Fruit fly (Drosophila melanogaster) whole organism, prepupa: ENCODE results near the gene CG10147.
A peak's percentile ranks its signal among the peaks of the same experiment; 100 is the strongest.

Source experiments
- Blimp-1 ChIP-seq: fragments of 200-800 bp; sonication (Bioruptor generic); optimal IDR thresholded peaks from 3 replicates; lab custom pipeline; 2017; ENCODE audit warnings: missing biosample characterization, missing genetic modification characterization, mild to moderate bottlenecking, moderate library complexity, missing genetic modification reagents
- CG10631 ChIP-seq: fragments of 200-800 bp; sonication (Bioruptor generic); optimal IDR thresholded peaks from 2 replicates; lab custom pipeline; 2016; ENCODE audit warnings: missing biosample characterization, missing genetic modification characterization
- CG10669 ChIP-seq: fragments of 200-800 bp; sonication (Bioruptor generic); optimal IDR thresholded peaks from 3 replicates; lab custom pipeline; 2018; ENCODE audit warnings: missing biosample characterization, mild to moderate bottlenecking, missing genetic modification characterization, moderate library complexity
- CG11294 ChIP-seq: fragments of 200-800 bp; sonication (Bioruptor generic); IDR thresholded peaks from 2 replicates; pipeline ENCODE4 v1.3.6; 2022; ENCODE audit warnings: missing biosample characterization, missing genetic modification characterization
- CG11762 ChIP-seq: fragments of 200-800 bp; sonication (Bioruptor generic); optimal IDR thresholded peaks from 3 replicates; lab custom pipeline; 2016; ENCODE audit warnings: missing biosample characterization, missing genetic modification characterization; ENCODE audit not compliant: insufficient read depth
- CG11902 ChIP-seq: fragments of 200-800 bp; sonication (Bioruptor generic); optimal IDR thresholded peaks from 3 replicates; lab custom pipeline; 2016; ENCODE audit warnings: missing biosample characterization, missing genetic modification characterization
- CG15336 ChIP-seq: fragments of 200-800 bp; sonication (Bioruptor generic); IDR thresholded peaks from 2 replicates; pipeline ENCODE4 v1.3.6; 2022; ENCODE audit warnings: missing biosample characterization, missing genetic modification characterization
- CG16779 ChIP-seq: fragments of 200-800 bp; sonication (Bioruptor generic); optimal IDR thresholded peaks from 3 replicates; lab custom pipeline; 2017; ENCODE audit warnings: missing biosample characterization, mild to moderate bottlenecking, missing genetic modification characterization
- CG34406 ChIP-seq: fragments of 200-800 bp; sonication (Bioruptor generic); optimal IDR thresholded peaks from 3 replicates; lab custom pipeline; 2016; ENCODE audit warnings: missing biosample characterization, missing genetic modification characterization
- CG3919 ChIP-seq: fragments of 200-800 bp; sonication (Bioruptor generic); optimal IDR thresholded peaks from 3 replicates; lab custom pipeline; 2016; ENCODE audit warnings: missing biosample characterization, missing genetic modification characterization
- CG6163 ChIP-seq: fragments of 200-800 bp; sonication (Bioruptor generic); IDR thresholded peaks from 3 replicates; pipeline ENCODE4 v1.3.6; 2022; ENCODE audit warnings: missing biosample characterization, missing genetic modification characterization
- CG6276 ChIP-seq: fragments of 200-800 bp; sonication (Bioruptor generic); optimal IDR thresholded peaks from 2 replicates; lab custom pipeline; 2017; ENCODE audit warnings: missing biosample characterization, mild to moderate bottlenecking, missing genetic modification characterization
- CG6808 ChIP-seq: fragments of 200-800 bp; sonication (Bioruptor generic); optimal IDR thresholded peaks from 3 replicates; lab custom pipeline; 2017; ENCODE audit warnings: missing biosample characterization, missing genetic modification characterization, mild to moderate bottlenecking, moderate library complexity, missing genetic modification reagents
- CG6854 ChIP-seq: fragments of 200-800 bp; sonication (Bioruptor generic); optimal IDR thresholded peaks from 2 replicates; lab custom pipeline; 2017; ENCODE audit warnings: missing biosample characterization, mild to moderate bottlenecking, missing genetic modification characterization
- CG7368 ChIP-seq: fragments of 200-800 bp; sonication (Bioruptor generic); optimal IDR thresholded peaks from 3 replicates; lab custom pipeline; 2016; ENCODE audit warnings: missing biosample characterization, missing genetic modification characterization
- CG8119 ChIP-seq: fragments of 200-800 bp; sonication (Bioruptor generic); IDR thresholded peaks from 3 replicates; pipeline ENCODE4 v1.3.6; 2022; ENCODE audit warnings: missing biosample characterization, missing genetic modification characterization
- CG8319 ChIP-seq: fragments of 200-800 bp; sonication (Bioruptor generic); optimal IDR thresholded peaks from 3 replicates; lab custom pipeline; 2016; ENCODE audit warnings: missing biosample characterization, missing genetic modification characterization
- CG8632 ChIP-seq: fragments of 200-800 bp; sonication (Bioruptor generic); optimal IDR thresholded peaks from 3 replicates; lab custom pipeline; 2016; ENCODE audit warnings: missing biosample characterization, missing genetic modification characterization
- Eip78C ChIP-seq: fragments of 200-800 bp; sonication (Bioruptor generic); peaks from one replicate; lab custom pipeline; 2016; ENCODE audit warnings: missing biosample characterization, missing genetic modification characterization
- Ets21C ChIP-seq: fragments of 200-800 bp; sonication (Bioruptor generic); optimal IDR thresholded peaks from 3 replicates; lab custom pipeline; 2016; ENCODE audit warnings: missing biosample characterization, missing genetic modification characterization
- Hr39 ChIP-seq: fragments of 200-800 bp; sonication (Bioruptor generic); optimal IDR thresholded peaks from 2 replicates; lab custom pipeline; 2016; ENCODE audit warnings: missing biosample characterization, missing genetic modification characterization
- Hr4 ChIP-seq: fragments of 200-800 bp; sonication (Bioruptor generic); optimal IDR thresholded peaks from 3 replicates; lab custom pipeline; 2016; ENCODE audit warnings: missing biosample characterization, missing genetic modification characterization
- OdsH ChIP-seq: fragments of 200-800 bp; sonication (Bioruptor generic); optimal IDR thresholded peaks from 3 replicates; lab custom pipeline; 2016; ENCODE audit warnings: missing biosample characterization, missing genetic modification characterization
- Smox ChIP-seq: fragments of 200-800 bp; sonication (Bioruptor generic); optimal IDR thresholded peaks from 3 replicates; lab custom pipeline; 2016; ENCODE audit warnings: missing biosample characterization, missing genetic modification characterization
- Sox102F ChIP-seq: fragments of 200-800 bp; sonication (Bioruptor generic); optimal IDR thresholded peaks from 2 replicates; lab custom pipeline; 2016; ENCODE audit warnings: missing biosample characterization, mild to moderate bottlenecking, missing genetic modification characterization
- achi ChIP-seq: fragments of 200-800 bp; sonication (Bioruptor generic); optimal IDR thresholded peaks from 3 replicates; lab custom pipeline; 2016; ENCODE audit warnings: missing biosample characterization, missing genetic modification characterization
- acj6 ChIP-seq: fragments of 200-800 bp; sonication (Bioruptor generic); optimal IDR thresholded peaks from 3 replicates; lab custom pipeline; 2016; ENCODE audit warnings: missing biosample characterization, missing genetic modification characterization
- cyc ChIP-seq: fragments of 200-800 bp; sonication (Bioruptor generic); optimal IDR thresholded peaks from 3 replicates; lab custom pipeline; 2016; ENCODE audit warnings: missing biosample characterization, missing genetic modification characterization
- dac ChIP-seq: fragments of 200-800 bp; sonication (Bioruptor generic); optimal IDR thresholded peaks from 2 replicates; lab custom pipeline; 2017; ENCODE audit warnings: missing biosample characterization, mild to moderate bottlenecking, missing genetic modification characterization
- eg ChIP-seq: fragments of 200-800 bp; sonication (Bioruptor generic); IDR thresholded peaks from 3 replicates; pipeline ENCODE4 v1.3.6; 2022; ENCODE audit warnings: missing biosample characterization, missing genetic modification characterization
- fd59A ChIP-seq: fragments of 200-800 bp; sonication (Bioruptor generic); optimal IDR thresholded peaks from 2 replicates; lab custom pipeline; 2017; ENCODE audit warnings: missing biosample characterization, mild to moderate bottlenecking, missing genetic modification characterization, missing genetic modification reagents
- fkh ChIP-seq: fragments of 200-800 bp; sonication (Bioruptor generic); optimal IDR thresholded peaks from 3 replicates; lab custom pipeline; 2017; ENCODE audit warnings: missing biosample characterization, mild to moderate bottlenecking, missing genetic modification characterization, moderate library complexity
- lz ChIP-seq: fragments of 200-800 bp; sonication (Bioruptor generic); optimal IDR thresholded peaks from 3 replicates; lab custom pipeline; 2016; ENCODE audit warnings: missing biosample characterization, missing genetic modification characterization
- pdm3 ChIP-seq: fragments of 200-800 bp; sonication (Bioruptor generic); optimal IDR thresholded peaks from 3 replicates; lab custom pipeline; 2016; ENCODE audit warnings: missing biosample characterization, missing genetic modification characterization
- salr ChIP-seq, 2 experiments: fragments of 200-800 bp; sonication (Bioruptor generic); optimal IDR thresholded peaks; 3 replicates each; lab custom pipeline; 2016 to 2018; ENCODE audit warnings: missing biosample characterization in 2 of 2, missing genetic modification characterization in 2 of 2, mild to moderate bottlenecking in 1 of 2
- spab ChIP-seq: fragments of 200-800 bp; sonication (Bioruptor generic); optimal IDR thresholded peaks from 2 replicates; lab custom pipeline; 2017; ENCODE audit warnings: missing biosample characterization, mild to moderate bottlenecking, missing genetic modification characterization, missing genetic modification reagents
- ss ChIP-seq, 2 experiments: fragments of 200-800 bp; sonication (Bioruptor generic); optimal IDR thresholded peaks; 2 replicates in 1 of 2; 3 replicates in 1 of 2; lab custom pipeline; 2017 to 2018; ENCODE audit warnings: mild to moderate bottlenecking in 2 of 2, missing biosample characterization in 2 of 2, missing genetic modification characterization in 2 of 2, moderate library complexity in 1 of 2
- svp ChIP-seq: fragments of 200-800 bp; sonication (Bioruptor generic); peaks from one replicate; lab custom pipeline; 2016; ENCODE audit warnings: missing biosample characterization, missing genetic modification characterization
- vri ChIP-seq: fragments of 200-800 bp; sonication (Bioruptor generic); optimal IDR thresholded peaks from 3 replicates; lab custom pipeline; 2016; ENCODE audit warnings: missing biosample characterization, mild to moderate bottlenecking, missing genetic modification characterization

The CG10147 gene

DNA sequence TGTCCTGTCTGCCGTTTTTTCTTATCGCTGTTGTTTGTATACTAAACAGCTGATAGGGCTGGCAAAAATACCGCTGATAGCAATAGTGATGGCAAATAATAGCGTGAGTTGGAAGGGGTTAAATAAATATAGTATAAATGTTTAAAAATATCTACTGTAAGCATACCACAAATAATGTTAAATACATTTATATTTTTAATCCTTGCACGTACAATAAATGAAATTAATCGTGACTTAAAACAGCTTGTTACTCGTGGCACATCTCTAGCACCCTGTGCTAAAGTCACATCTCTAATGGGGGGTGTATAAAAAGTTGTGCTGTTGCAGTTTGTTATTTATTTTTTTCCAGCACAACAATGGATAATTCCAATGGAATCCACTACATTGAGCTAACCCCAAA is at the start of gene CG10147, which contains the start of gene Bulli (continued):
- TF ChIP-seq CG8632 = peak; percentile 91
- peak; percentile 98 for TF ChIP-seq OdsH (GFP tag; lab: Kevin White, UChicago)
- peak; percentile 93 for TF ChIP-seq Sox102F
- peak; percentile 76 to 89 for TF ChIP-seq ss (GFP tag; optimal IDR thresholded peaks at IDR 0.05; lab: Kevin White, UChicago)
- peak; percentile 96 for TF ChIP-seq cyc (GFP tag; lab: Kevin White, UChicago)
- TF ChIP-seq CG3919 = peak; percentile 95
- TF ChIP-seq Hr4 = peak; percentile 96
- peak; percentile 98 for TF ChIP-seq svp

DNA sequence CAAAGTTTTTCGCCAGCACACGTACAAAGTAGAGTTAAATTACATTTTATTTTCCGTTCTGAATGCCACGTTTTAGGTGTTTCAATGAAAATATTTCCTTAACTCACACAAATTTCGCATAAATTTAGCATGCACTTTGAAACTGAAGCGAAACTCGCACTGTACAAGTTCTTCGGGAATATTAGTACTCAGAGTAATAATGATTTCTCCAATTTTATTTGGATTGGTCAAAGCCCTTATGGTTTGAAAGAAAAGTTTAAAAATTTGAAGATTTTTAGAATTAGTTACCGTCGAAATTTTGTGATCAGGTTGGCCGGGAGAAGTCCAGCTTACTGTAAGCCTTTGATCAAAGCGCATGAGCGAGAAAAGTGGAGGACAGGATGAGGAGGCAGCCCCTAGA is 42.2 kb upstream of the CG10147 start, which contains the start of gene betaTub65B:
Gene betaTub65B, plus strand, starts transcription at position 301 of the 400 bp plus-strand sequence.
- TF ChIP-seq Ets21C (GFP tag; lab: Kevin White, UChicago) (no peak), CG7368 (no peak), spab (GFP tag; lab: Kevin White, UChicago) (no peak), fkh (no peak), acj6 (GFP tag; lab: Kevin White, UChicago) (no peak), lz (GFP tag; lab: Kevin White, UChicago) (no peak), CG11902 (GFP tag; lab: Kevin White, UChicago) (no peak), CG10669 (GFP tag; lab: Kevin White, UChicago) (no peak), fd59A (GFP tag; lab: Kevin White, UChicago) (no peak), CG8119 (GFP tag; lab: Robert Waterston, UW) (no peak), CG6276 (GFP tag; lab: Kevin White, UChicago) (no peak), CG6808 (no peak), cyc (GFP tag; lab: Kevin White, UChicago) (no peak)

DNA sequence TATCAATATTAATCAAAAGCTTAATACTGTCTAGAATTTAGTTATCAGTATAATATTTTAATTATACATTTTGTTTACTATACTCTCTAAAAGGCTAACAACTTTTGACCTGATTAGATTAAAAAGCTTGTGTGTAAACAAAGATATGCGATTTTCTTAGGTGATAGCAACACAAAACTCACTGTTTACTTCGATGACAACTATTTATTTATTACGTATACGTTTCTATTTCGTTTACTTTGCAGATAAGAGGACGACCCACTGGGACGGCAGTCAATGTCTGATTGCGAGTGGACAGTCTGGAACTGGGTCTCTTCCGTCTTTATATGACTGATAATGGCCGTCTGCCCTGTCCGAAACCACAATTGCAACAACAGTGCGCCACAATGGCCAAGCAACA is 34.6 kb upstream of the CG10147 start:
- TF ChIP-seq CG7368 (no peak), fkh (peak; percentile 86), achi (GFP tag; lab: Kevin White, UChicago) (no peak), CG10669 (GFP tag; lab: Kevin White, UChicago) (no peak), CG8119 (GFP tag; lab: Robert Waterston, UW) (no peak), Blimp-1 (GFP tag; lab: Kevin White, UChicago) (no peak), CG6163 (GFP tag; lab: Robert Waterston, UW) (0 out of 3 replicates have a peak, but pooled peaks have one; percentile 7), CG15336 (GFP tag; lab: Robert Waterston, UW) (0 out of 2 replicates have a peak, but pooled peaks have one; percentile 24), vri (peak; percentile 65), fd59A (GFP tag; lab: Kevin White, UChicago) (no peak), Sox102F (no peak), CG16779 (tag; lab: Kevin White, UChicago) (peak; percentile 2), Eip78C (GFP tag; lab: Kevin White, UChicago) (peak; percentile 25), Hr4 (no peak)

DNA sequence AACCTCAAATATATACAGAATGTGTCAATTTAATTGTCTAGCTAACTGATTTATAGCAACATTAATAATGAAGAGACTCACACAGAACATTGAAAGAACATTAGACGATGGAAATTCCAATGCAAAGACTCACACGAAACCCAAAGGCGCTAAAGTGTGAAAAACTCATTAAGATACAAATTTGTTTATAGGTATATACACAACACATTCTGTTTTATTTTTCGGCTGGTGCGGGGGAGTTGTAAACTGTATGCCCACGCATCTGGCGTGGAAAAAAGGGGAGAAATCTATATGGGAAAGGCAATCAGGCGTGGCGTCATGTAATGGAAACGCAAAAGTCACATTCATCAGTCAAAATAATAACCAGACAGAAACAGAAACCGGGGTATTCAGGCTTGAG is 31.5 kb upstream of the CG10147 start:
- TF ChIP-seq Hr39 (no peak), lz (GFP tag; lab: Kevin White, UChicago) (no peak), CG11294 (GFP tag; lab: Robert Waterston, UW) (no peak), eg (GFP tag; lab: Robert Waterston, UW) (no peak), salr (GFP tag; optimal IDR thresholded peaks at IDR 0.05; lab: Kevin White, UChicago) (no peak), dac (GFP tag; lab: Kevin White, UChicago) (no peak), CG15336 (GFP tag; lab: Robert Waterston, UW) (no peak), Smox (GFP tag; lab: Kevin White, UChicago) (no peak), fd59A (GFP tag; lab: Kevin White, UChicago) (no peak), CG10631 (GFP tag; lab: Kevin White, UChicago) (no peak), ss (GFP tag; optimal IDR thresholded peaks at IDR 0.05; lab: Kevin White, UChicago) (no peak), CG8319 (GFP tag; lab: Kevin White, UChicago) (no peak), pdm3 (GFP tag; lab: Kevin White, UChicago) (no peak), CG11762 (no peak), CG16779 (tag; lab: Kevin White, UChicago) (no peak), CG34406 (GFP tag; lab: Kevin White, UChicago) (no peak), Eip78C (GFP tag; lab: Kevin White, UChicago) (no peak), CG7368 (no peak), CG6854 (GFP tag; lab: Kevin White, UChicago) (no peak)
